Worm (Caenorhabditis elegans): ENCODE data around the gene H03G16.7.

Gene H03G16.7

DNA sequence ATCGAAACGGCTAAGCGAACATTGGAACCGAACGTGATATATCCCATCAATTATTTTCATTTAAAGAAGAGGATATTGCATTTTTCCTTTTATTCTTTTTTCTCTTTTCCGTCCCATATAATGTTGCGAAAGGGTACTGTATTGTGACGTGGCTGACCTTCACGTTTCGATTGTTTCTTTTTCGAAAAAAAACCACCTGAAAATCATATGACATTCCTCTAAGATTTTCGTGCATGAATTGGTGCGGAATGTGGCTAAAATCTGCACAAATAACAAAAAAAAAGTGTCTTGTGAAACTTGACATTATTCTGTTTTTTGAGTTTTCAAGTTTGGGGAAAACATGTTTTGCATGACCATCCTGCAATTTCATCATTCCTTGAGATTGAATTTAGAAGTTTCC lies 22.5 kb upstream of the H03G16.7 start:
- TF ChIP-seq him-1 (tag; optimal IDR thresholded peaks at IDR 0.05) (no peak), W03F9.2 (tag; optimal IDR thresholded peaks at IDR 0.05) (no peak), dao-5 (tag; optimal IDR thresholded peaks at IDR 0.05) (no peak)

DNA sequence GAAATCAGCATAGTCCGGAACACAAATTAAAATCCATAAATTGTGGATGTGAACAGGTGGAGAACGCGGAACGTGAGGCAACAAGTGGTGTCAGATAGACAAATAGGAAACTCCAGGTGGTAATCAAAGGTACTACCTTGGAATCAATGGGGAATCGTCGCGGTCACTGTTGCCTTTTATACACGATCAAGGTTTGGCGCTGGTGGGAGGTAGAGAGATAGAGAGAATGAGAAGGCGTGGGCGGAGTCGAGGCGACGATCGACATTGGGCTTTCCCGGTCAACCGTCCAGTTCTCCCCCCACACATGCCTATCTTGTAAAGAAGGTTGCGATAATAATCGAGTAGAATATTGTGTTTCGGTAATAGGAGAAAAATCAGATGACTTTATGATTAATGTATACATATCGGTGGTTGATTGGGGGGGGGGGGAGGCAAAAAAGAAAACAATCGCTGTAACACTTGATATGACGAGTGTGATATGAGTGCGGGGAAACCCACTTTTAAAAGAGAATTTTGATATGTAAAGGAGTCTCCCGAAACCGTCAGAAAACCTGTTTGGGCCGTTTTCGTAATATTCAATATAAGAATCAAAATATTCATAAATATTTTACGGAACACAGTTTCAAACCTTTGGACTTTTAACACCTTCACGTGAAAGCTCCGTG lies 21.9 kb upstream of the H03G16.7 start, which contains the start of the genes H40L08.8, H40L08.2 and H40L08.7:
Gene H40L08.8, minus strand, starts transcription at position 37 of the 665 bp plus-strand sequence.
Gene H40L08.2, minus strand, starts transcription at position 148 of the 665 bp plus-strand sequence.
Gene H40L08.7, minus strand, starts transcription at position 148 of the 665 bp plus-strand sequence.
- TF ChIP-seq W03F9.2 (tag; optimal IDR thresholded peaks at IDR 0.05) (no peak), dao-5 (tag; optimal IDR thresholded peaks at IDR 0.05) (no peak), him-1 (tag; optimal IDR thresholded peaks at IDR 0.05) (no peak)

DNA sequence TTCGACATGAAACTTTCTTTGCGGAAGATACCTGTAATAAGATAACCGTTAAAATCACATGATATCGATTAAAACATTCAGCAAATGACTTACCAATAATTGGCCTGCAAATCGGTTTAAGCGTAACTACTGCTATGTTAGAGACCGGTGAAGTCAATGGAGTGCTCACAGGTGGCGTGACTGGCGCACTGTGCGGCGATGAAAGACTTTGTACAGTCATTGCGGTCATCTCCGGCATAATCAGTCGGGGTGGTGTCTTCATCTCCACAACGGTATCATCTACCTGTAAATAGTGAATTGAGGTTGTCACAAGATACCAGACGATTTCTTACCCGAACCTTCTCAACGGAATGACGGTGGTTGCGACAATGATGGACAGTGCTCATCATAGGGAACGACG lies 21.1 kb upstream of the H03G16.7 start:
- no peak for TF ChIP-seq W03F9.2 (tag; optimal IDR thresholded peaks at IDR 0.05)
- TF ChIP-seq dao-5 (tag; optimal IDR thresholded peaks at IDR 0.05) = no peak
- no peak for TF ChIP-seq him-1 (tag; optimal IDR thresholded peaks at IDR 0.05)

DNA sequence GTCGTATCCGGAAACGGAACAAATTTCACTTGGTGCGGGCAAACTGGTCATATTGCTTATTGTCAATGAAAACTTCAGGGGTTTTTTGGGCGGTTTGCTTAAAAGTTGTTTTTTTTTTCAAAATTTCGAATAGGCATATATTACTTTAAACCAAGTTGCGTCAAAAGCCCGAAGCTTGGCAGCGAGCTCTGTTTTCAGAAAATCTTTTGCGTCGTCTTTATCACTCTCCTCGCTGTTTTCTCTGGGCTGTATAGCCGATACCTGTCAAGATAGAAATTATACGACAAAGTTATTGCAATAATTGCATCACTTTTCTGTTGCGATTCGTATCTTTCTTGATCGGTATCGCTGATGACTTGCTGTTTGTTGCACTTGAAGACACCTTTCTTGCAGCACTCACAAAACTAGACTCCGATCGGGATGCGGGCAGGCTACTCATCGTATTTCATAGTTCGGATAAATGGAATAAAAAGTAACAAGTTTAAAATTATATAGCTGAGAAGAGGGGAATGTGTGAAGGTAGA lies 20.3 kb upstream of the H03G16.7 start, which contains the start of the genes H40L08.3 and H40L08.9:
Gene H40L08.3, minus strand, starts transcription at position 51 of the 524 bp plus-strand sequence.
Gene H40L08.9, minus strand, starts transcription at position 439 of the 524 bp plus-strand sequence.
- TF ChIP-seq him-1 (tag; optimal IDR thresholded peaks at IDR 0.05) (no peak), W03F9.2 (tag; optimal IDR thresholded peaks at IDR 0.05) (no peak), dao-5 (tag; optimal IDR thresholded peaks at IDR 0.05) (no peak)

- TF ChIP-seq dao-5 (tag; optimal IDR thresholded peaks at IDR 0.05) (no peak), W03F9.2 (tag; optimal IDR thresholded peaks at IDR 0.05) (no peak), him-1 (tag; optimal IDR thresholded peaks at IDR 0.05) (no peak)
These were observed 19.4 kb upstream of the H03G16.7 start for ce11 chrX:15075170-15075569.

DNA sequence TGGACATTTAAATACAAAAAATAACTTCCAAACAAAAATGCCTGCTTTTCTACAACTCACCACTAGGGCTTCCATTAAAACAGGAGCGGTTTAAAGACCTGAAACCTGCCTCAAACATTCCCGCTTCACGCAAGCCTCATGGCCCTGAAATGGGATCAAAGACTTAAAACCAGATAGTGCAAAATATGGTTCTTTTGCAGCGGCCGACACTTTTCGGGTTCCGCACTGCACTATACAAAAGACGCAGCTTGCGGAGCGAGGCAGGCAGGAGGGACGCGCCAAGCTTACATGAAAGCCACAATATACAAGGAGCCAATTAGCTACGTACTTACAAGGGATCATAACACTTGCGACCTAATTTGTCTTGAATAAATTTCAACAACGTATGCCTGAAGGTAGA lies 17.7 kb upstream of the H03G16.7 start:
- TF ChIP-seq him-1 (tag; optimal IDR thresholded peaks at IDR 0.05) (no peak), dao-5 (tag; optimal IDR thresholded peaks at IDR 0.05) (no peak), W03F9.2 (tag; optimal IDR thresholded peaks at IDR 0.05) (no peak)

ce11 chrX:15072877-15073276 lies 17.1 kb upstream of the H03G16.7 start:
- no peak for TF ChIP-seq W03F9.2 (tag; optimal IDR thresholded peaks at IDR 0.05)
- no peak for TF ChIP-seq him-1 (tag; optimal IDR thresholded peaks at IDR 0.05)
- no peak for TF ChIP-seq dao-5 (tag; optimal IDR thresholded peaks at IDR 0.05)

DNA sequence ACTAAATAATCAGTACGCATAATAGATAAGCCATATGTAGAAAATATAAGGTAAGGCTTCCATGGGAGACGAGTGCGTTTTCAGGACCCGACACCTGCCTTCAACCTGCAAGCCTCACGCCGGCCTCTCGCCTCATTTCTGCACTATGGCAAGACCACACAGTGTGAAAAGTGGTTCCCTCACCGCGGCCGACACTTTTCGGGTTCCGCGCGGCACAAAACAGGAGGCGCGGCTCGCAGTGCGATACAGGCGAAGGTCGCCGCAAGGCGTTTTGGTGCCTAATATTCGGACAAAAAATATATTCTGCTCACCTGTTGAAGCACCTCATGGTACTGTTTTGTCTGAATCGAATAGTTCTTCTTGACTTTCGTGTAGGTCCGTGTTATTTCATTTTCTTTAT lies 14.3 kb upstream of the H03G16.7 start:
- TF ChIP-seq him-1 (tag; optimal IDR thresholded peaks at IDR 0.05) (no peak), W03F9.2 (tag; optimal IDR thresholded peaks at IDR 0.05) (no peak), dao-5 (tag; optimal IDR thresholded peaks at IDR 0.05) (no peak)

DNA sequence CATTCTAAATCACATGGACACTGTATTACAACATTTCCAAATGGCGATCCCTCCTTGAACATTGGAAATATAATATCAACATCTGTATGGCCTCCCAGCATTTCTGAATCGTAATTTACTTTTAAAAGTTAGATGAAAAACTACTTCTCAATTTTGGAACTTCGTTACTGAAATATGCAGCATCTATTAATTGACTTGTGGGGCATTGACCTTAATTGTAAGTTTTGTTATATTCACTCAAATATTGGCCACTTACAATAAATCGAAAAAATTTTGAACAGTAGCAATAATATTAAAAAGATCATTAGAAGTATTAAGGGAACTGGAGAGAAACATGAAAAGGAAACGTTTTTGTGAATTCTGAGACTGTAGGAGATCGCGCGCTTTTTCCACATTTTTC lies 13.4 kb upstream of the H03G16.7 start, which contains the start of gene mam-6:
Gene mam-6, minus strand, starts transcription at position 101 of the 400 bp plus-strand sequence.
- TF ChIP-seq dao-5 (tag; optimal IDR thresholded peaks at IDR 0.05) = no peak
- no peak for TF ChIP-seq W03F9.2 (tag; optimal IDR thresholded peaks at IDR 0.05)
- no peak for TF ChIP-seq him-1 (tag; optimal IDR thresholded peaks at IDR 0.05)

ce11 chrX:15060303-15060702 lies 4.5 kb upstream of the H03G16.7 start, which contains the start of gene fbxa-96:
Gene fbxa-96 (minus strand): TSS chrX:15060403.
- no peak for TF ChIP-seq dao-5 (tag; optimal IDR thresholded peaks at IDR 0.05)
- no peak for TF ChIP-seq him-1 (tag; optimal IDR thresholded peaks at IDR 0.05)
- TF ChIP-seq W03F9.2 (tag; optimal IDR thresholded peaks at IDR 0.05) = no peak

ce11 chrX:15057900-15058299 lies 2.1 kb upstream of the H03G16.7 start:
- TF ChIP-seq him-1 (tag; optimal IDR thresholded peaks at IDR 0.05) (no peak), W03F9.2 (tag; optimal IDR thresholded peaks at IDR 0.05) (no peak)

- TF ChIP-seq dao-5 (tag; optimal IDR thresholded peaks at IDR 0.05) (no peak), him-1 (tag; optimal IDR thresholded peaks at IDR 0.05) (no peak), W03F9.2 (tag; optimal IDR thresholded peaks at IDR 0.05) (no peak)
These were observed 923 bp upstream of the H03G16.7 start, which contains the start of gene H03G16.5 for ce11 chrX:15056737-15057136. Gene H03G16.5 (minus strand): TSS chrX:15056837.

DNA sequence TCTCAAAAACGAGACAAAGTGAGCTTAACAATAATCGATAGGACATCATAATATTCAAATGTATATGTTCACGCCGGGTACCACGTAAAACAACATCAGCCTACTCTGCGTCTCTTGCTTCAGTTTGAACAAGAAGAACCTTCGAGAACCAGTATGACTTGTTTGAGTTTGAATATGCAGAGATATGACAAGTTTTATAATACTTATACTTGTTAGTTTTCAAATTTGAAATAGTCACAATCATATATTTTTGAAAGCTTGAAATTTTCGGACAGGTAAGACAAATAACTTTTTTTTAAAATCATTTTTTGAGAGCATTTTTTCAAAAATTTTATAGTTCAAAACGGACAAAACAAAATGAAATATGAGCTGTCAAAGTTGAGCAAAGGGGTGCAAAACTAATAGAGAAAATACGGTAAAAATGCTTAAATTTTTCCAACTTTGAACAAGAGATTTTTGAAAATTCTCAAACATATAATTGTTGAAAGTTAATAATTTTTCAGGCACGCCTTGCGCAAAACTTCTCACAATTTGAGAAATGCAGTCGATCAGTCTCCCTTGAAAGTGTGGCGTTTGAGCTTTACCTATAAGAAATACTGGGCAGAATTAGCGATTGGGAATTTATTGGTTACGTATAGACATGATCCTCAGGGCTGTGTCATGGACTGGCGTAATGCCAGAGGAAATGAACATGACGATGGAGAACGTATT lies 2.4 kb downstream of the H03G16.7 start, which contains the start of gene H03G16.1:
Gene H03G16.1, plus strand, starts transcription at position 661 of the 711 bp plus-strand sequence.
- TF ChIP-seq dao-5 (tag; optimal IDR thresholded peaks at IDR 0.05) (no peak), W03F9.2 (tag; optimal IDR thresholded peaks at IDR 0.05) (no peak), him-1 (tag; optimal IDR thresholded peaks at IDR 0.05) (no peak)

ce11 chrX:15052385-15052784 lies 3.4 kb downstream of the H03G16.7 start, which contains the start of gene H03G16.6:
Gene H03G16.6 (plus strand): TSS chrX:15052685.
- no peak for TF ChIP-seq W03F9.2 (tag; optimal IDR thresholded peaks at IDR 0.05)
- TF ChIP-seq him-1 (tag; optimal IDR thresholded peaks at IDR 0.05) = no peak
- no peak for TF ChIP-seq dao-5 (tag; optimal IDR thresholded peaks at IDR 0.05)

All from whole organism, L4/young adult.